Worm (Caenorhabditis elegans) whole organism, L1 larva: ENCODE measurements around the gene C16C8.10.

Experiments used
- lin-39 ChIP-seq: fragments of 150-350 bp; optimal IDR thresholded peaks from 2 replicates; lab custom pipeline; 2014; ENCODE audit warnings: missing biosample characterization, missing genetic modification reagents, missing genetic modification characterization
- nhr-71 ChIP-seq: sonication (generic microtip); optimal IDR thresholded peaks from 2 replicates; lab custom pipeline; 2016; ENCODE audit warnings: mild to moderate bottlenecking, missing genetic modification characterization, moderate library complexity, missing compliant biosample characterization

ce11 chrII:3437393-3437792, 27.1 kb downstream of the C16C8.10 start:
- no peak for TF ChIP-seq lin-39 (tag; lab: Kevin White, UChicago)
- TF ChIP-seq nhr-71 (tag; lab: Kevin White, UChicago): no peak
